Worm (Caenorhabditis elegans): ENCODE results near the gene C44B7.5.

DNA sequence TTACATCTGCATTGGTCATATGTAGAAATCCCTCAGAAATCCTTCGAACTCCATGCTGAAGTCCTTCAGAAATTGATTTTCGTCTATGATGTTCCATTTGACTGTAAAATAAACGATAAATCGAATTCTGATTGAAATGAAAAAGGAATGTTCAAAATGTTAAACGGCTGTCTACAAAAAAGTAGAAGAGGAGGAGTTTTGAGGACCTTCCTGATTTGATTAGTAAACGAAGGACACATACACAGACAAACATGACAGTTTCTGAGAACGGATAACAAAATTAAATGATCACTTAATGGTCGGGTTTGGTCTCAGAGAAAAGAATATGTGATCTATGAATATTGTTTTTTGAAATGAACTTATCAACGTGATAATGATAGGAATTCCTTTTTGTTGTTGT is 4.6 kb upstream of the C44B7.5 start, which contains the start of gene slc-36.5:
- TF ChIP-seq unc-62 (GFP tag; optimal IDR thresholded peaks at IDR 0.05) (no peak), sma-3 (GFP tag; optimal IDR thresholded peaks at IDR 0.05) (no peak), zag-1 (tag; optimal IDR thresholded peaks at IDR 0.05) (no peak), nhr-237 (tag; optimal IDR thresholded peaks at IDR 0.05) (no peak), ceh-82 (tag; optimal IDR thresholded peaks at IDR 0.05) (no peak), R02D3.7 (tag; optimal IDR thresholded peaks at IDR 0.05) (no peak)
